Fruit fly (Drosophila melanogaster): ENCODE data around the gene P5cr.
A peak's percentile ranks its signal among the peaks of the same experiment; 100 is the strongest.

Gene P5cr

DNA sequence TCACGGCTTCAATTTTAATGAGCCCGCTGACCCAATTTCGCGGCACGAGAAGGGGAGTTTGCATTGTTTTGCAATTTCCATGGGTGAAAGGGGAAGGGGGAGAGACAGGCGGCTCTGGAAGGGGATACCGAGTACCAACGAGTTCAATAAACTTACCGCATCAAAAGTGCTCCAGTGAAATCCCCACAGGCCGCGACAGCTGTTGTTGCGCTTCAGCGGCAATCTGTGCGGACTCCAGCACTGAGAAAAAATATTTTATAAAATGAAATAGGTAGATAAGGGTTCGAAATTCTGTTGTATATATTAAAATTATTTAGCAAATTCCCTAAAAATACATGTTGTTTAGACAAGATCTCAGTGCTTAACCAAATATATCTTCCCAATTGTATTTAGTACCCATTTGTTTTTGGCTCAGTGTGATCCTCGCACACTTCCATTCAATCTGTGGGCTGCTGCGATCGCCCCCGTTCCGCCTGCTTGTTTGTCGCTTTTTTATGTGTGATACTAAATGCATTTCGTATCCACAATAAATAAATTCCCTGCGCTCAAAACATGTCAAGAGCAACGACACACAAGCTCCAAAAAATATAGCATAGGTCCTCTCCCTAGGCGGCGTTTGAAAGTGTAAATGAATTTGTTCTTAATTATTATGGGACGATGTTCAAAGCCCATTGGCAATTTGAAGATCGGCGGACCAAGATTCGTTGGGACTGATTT lies 33.0 kb upstream of the P5cr start (continued):
- TF ChIP-seq slp2 (GFP tag; optimal IDR thresholded peaks at IDR 0.05), result peak; percentile 59
- no peak for TF ChIP-seq CG14965 (GFP tag; optimal IDR thresholded peaks at IDR 0.05; ENCODE audit: borderline replicate concordance)
- no peak for TF ChIP-seq gro (GFP tag; optimal IDR thresholded peaks at IDR 0.05)
- no peak for TF ChIP-seq grn (GFP tag; optimal IDR thresholded peaks at IDR 0.05)
- TF ChIP-seq CG17802 (tag; optimal IDR thresholded peaks at IDR 0.05), result peak; percentile 29
- TF ChIP-seq Spps (tag; optimal IDR thresholded peaks at IDR 0.05), result peak; percentile 77
- TF ChIP-seq CG15479 (GFP tag; optimal IDR thresholded peaks at IDR 0.05), result no peak
- peak; percentile 63 for TF ChIP-seq lilli (GFP tag; optimal IDR thresholded peaks at IDR 0.05)
- TF ChIP-seq Dek (tag; optimal IDR thresholded peaks at IDR 0.05), result peak; percentile 48
- peak; percentile 46 for TF ChIP-seq trh (GFP tag; optimal IDR thresholded peaks at IDR 0.05)
- TF ChIP-seq insv (GFP tag; optimal IDR thresholded peaks at IDR 0.05), result no peak
- peak; percentile 17 for TF ChIP-seq CG33557 (GFP tag; optimal IDR thresholded peaks at IDR 0.05)
- TF ChIP-seq Elba2 (GFP tag; optimal IDR thresholded peaks at IDR 0.05), result no peak
- peak; percentile 16 for TF ChIP-seq CrebB (tag; optimal IDR thresholded peaks at IDR 0.05)
- TF ChIP-seq dan (GFP tag; IDR thresholded peaks at IDR 0.05), result peak; percentile 49; the same call in 1 of the 2 replicates
- no peak for TF ChIP-seq chinmo (GFP tag; IDR thresholded peaks at IDR 0.05; ENCODE audit: partially characterized antibody)
- TF ChIP-seq CG15601 (tag; optimal IDR thresholded peaks at IDR 0.05), result peak; percentile 73
- TF ChIP-seq Taf1 (GFP tag; IDR thresholded peaks at IDR 0.05), result no peak
- no peak for TF ChIP-seq Doc2 (GFP tag; IDR thresholded peaks at IDR 0.05)
- peak; percentile 1 for TF ChIP-seq Nf-YC (tag; optimal IDR thresholded peaks at IDR 0.05)
- peak; percentile 44 to 52 for TF ChIP-seq Pdp1 (GFP tag; optimal IDR thresholded peaks at IDR 0.05)
- TF ChIP-seq CG4854 (GFP tag; optimal IDR thresholded peaks at IDR 0.05), result peak; percentile 60
- TF ChIP-seq CG9609 (GFP tag; optimal IDR thresholded peaks at IDR 0.05), result peak; percentile 2
- TF ChIP-seq Dip3 (GFP tag; optimal IDR thresholded peaks at IDR 0.05), result no peak
- TF ChIP-seq bowl (GFP tag; IDR thresholded peaks at IDR 0.05), result peak; percentile 58; the same call in 1 of the 2 replicates
- no peak for TF ChIP-seq tup (GFP tag; optimal IDR thresholded peaks at IDR 0.05)
- TF ChIP-seq fd64A (GFP tag; optimal IDR thresholded peaks at IDR 0.05), result peak; percentile 64
- TF ChIP-seq sc (optimal IDR thresholded peaks at IDR 0.05), result no peak
- TF ChIP-seq sc (GFP tag; optimal IDR thresholded peaks at IDR 0.05), result peak; percentile 73
- TF ChIP-seq H2.0 (GFP tag; IDR thresholded peaks at IDR 0.05), result peak; percentile 72
- no peak for TF ChIP-seq Hmx (GFP tag; optimal IDR thresholded peaks at IDR 0.05)
- peak; percentile 42 for TF ChIP-seq pb (GFP tag; optimal IDR thresholded peaks at IDR 0.05)
- TF ChIP-seq CG12071 (GFP tag; optimal IDR thresholded peaks at IDR 0.05), result peak; percentile 47
- TF ChIP-seq dysf (GFP tag; IDR thresholded peaks at IDR 0.05), result peak; percentile 82
- peak; percentile 55 for TF ChIP-seq CG13775 (GFP tag; optimal IDR thresholded peaks at IDR 0.05)
- peak; percentile 63 for TF ChIP-seq CG15269 (tag; optimal IDR thresholded peaks at IDR 0.05)
- peak; percentile 73 for TF ChIP-seq CG8359 (GFP tag; optimal IDR thresholded peaks at IDR 0.05; ENCODE audit: borderline replicate concordance)
- no peak for TF ChIP-seq CG16813 (GFP tag; IDR thresholded peaks at IDR 0.05; ENCODE audit: partially characterized antibody)
- peak; percentile 75 for TF ChIP-seq CG5245 (GFP tag; optimal IDR thresholded peaks at IDR 0.05)
- 0 out of 2 replicates have a peak, but pooled peaks have one; percentile 59 for TF ChIP-seq dati (GFP tag; IDR thresholded peaks at IDR 0.05)
- peak; percentile 69 for TF ChIP-seq CG12219 (GFP tag; optimal IDR thresholded peaks at IDR 0.05)
- peak; percentile 26; the same call in 1 of the 2 replicates for TF ChIP-seq CG8765 (GFP tag; IDR thresholded peaks at IDR 0.05)
- TF ChIP-seq CG4404 (GFP tag; IDR thresholded peaks at IDR 0.05), result peak; percentile 56; the same call in 1 of the 2 replicates
- no peak for TF ChIP-seq Doc3 (GFP tag; IDR thresholded peaks at IDR 0.05; ENCODE audit: partially characterized antibody)
- no peak for TF ChIP-seq fru (optimal IDR thresholded peaks at IDR 0.05)
- no peak for TF ChIP-seq CG7745 (tag; optimal IDR thresholded peaks at IDR 0.05)
- TF ChIP-seq zfh1 (GFP tag; IDR thresholded peaks at IDR 0.05), result peak; percentile 84
- TF ChIP-seq CG2202 (tag; optimal IDR thresholded peaks at IDR 0.05), result peak; percentile 57
- peak; percentile 65 for TF ChIP-seq zen (tag; optimal IDR thresholded peaks at IDR 0.05)
